Fruit fly (Drosophila melanogaster) whole organism, wandering third instar larva: ENCODE results near the gene eIF5B.
A peak's percentile ranks its signal among the peaks of the same experiment; 100 is the strongest.

Source experiments
- Abd-B ChIP-seq: fragments of >200 bp; optimal IDR thresholded peaks from 2 replicates; lab custom pipeline; 2017; ENCODE audit warnings: missing biosample characterization, missing genetic modification characterization
- CG32264 ChIP-seq: fragments of 200-800 bp; sonication (Bioruptor generic); optimal IDR thresholded peaks from 2 replicates; lab custom pipeline; 2016; ENCODE audit warnings: missing biosample characterization, missing genetic modification characterization
- CG9705 ChIP-seq: fragments of 200-800 bp; sonication (Bioruptor generic); optimal IDR thresholded peaks from 2 replicates; lab custom pipeline; 2018; ENCODE audit warnings: missing biosample characterization, mild to moderate bottlenecking, missing genetic modification characterization
- CrebA ChIP-seq: fragments of 200-800 bp; sonication (Bioruptor generic); optimal IDR thresholded peaks from 2 replicates; lab custom pipeline; 2016; ENCODE audit warnings: missing biosample characterization, mild to moderate bottlenecking, missing genetic modification characterization, borderline replicate concordance
- Dfd ChIP-seq: fragments of >200 bp; optimal IDR thresholded peaks from 2 replicates; lab custom pipeline; 2017; ENCODE audit warnings: missing biosample characterization, missing genetic modification characterization
- Dif ChIP-seq: fragments of 200-275, 200-300 bp; sonication (Bioruptor generic); optimal IDR thresholded peaks from 2 replicates; lab custom pipeline; 2018; ENCODE audit warnings: missing biosample characterization, missing genetic modification characterization; ENCODE audit not compliant: partially characterized antibody
- GATAd ChIP-seq: sonication (Bioruptor generic); optimal IDR thresholded peaks from 2 replicates; lab custom pipeline; 2016; ENCODE audit warnings: missing biosample characterization, missing genetic modification characterization
- HLH106 ChIP-seq: fragments of 200-800 bp; optimal IDR thresholded peaks from 3 replicates; lab custom pipeline; 2019; ENCODE audit warnings: missing biosample characterization, mild to moderate bottlenecking, missing genetic modification characterization, moderate library complexity
- Hnf4 ChIP-seq: fragments of 200-800 bp; sonication (Bioruptor generic); optimal IDR thresholded peaks from 2 replicates; lab custom pipeline; 2016; ENCODE audit warnings: missing biosample characterization, mild to moderate bottlenecking, missing genetic modification characterization
- Hr78 ChIP-seq: fragments of >200 bp; optimal IDR thresholded peaks from 2 replicates; lab custom pipeline; 2017; ENCODE audit warnings: missing biosample characterization, missing genetic modification characterization
- Hr83 ChIP-seq: fragments of 200-300 bp; sonication (Bioruptor generic); optimal IDR thresholded peaks from 2 replicates; lab custom pipeline; 2016; ENCODE audit warnings: missing biosample characterization, mild to moderate bottlenecking, missing genetic modification characterization, moderate library complexity; ENCODE audit not compliant: poor library complexity, severe bottlenecking
- Jra ChIP-seq: sonication (Bioruptor generic); optimal IDR thresholded peaks from 2 replicates; lab custom pipeline; 2016; ENCODE audit warnings: missing biosample characterization, missing genetic modification characterization
- Mio ChIP-seq: sonication (Bioruptor generic); optimal IDR thresholded peaks from 2 replicates; lab custom pipeline; 2016; ENCODE audit warnings: missing biosample characterization, missing genetic modification characterization
- Myc ChIP-seq: fragments of >200 bp; optimal IDR thresholded peaks from 2 replicates; lab custom pipeline; 2017
- N ChIP-seq: fragments of >200 bp; optimal IDR thresholded peaks from 2 replicates; lab custom pipeline; 2018; ENCODE audit warnings: missing biosample characterization, missing external identifiers, missing genetic modification characterization
- OdsH ChIP-seq: fragments of 200-800 bp; sonication (Bioruptor generic); optimal IDR thresholded peaks from 2 replicates; lab custom pipeline; 2016; ENCODE audit warnings: missing biosample characterization, mild to moderate bottlenecking, missing genetic modification characterization
- Rel ChIP-seq, 2 experiments: fragments of 200-800 bp; sonication (Bioruptor generic) in 1 of 2; optimal IDR thresholded peaks; 2 replicates in 1 of 2; 3 replicates in 1 of 2; lab custom pipeline; 2016 to 2019; ENCODE audit warnings: mild to moderate bottlenecking in 2 of 2, missing biosample characterization in 2 of 2, missing genetic modification characterization in 2 of 2, moderate library complexity in 1 of 2
- Sp1 ChIP-seq: fragments of 200-800 bp; sonication (Bioruptor generic); optimal IDR thresholded peaks from 3 replicates; lab custom pipeline; 2019; ENCODE audit warnings: missing biosample characterization, mild to moderate bottlenecking, missing genetic modification characterization, moderate library complexity
- Vsx2 ChIP-seq: fragments of 200-300, 225-300 bp; sonication (Bioruptor generic); optimal IDR thresholded peaks from 2 replicates; lab custom pipeline; 2018; ENCODE audit warnings: missing biosample characterization, missing genetic modification characterization; ENCODE audit not compliant: partially characterized antibody
- br ChIP-seq: fragments of 200-800 bp; sonication (Bioruptor generic); optimal IDR thresholded peaks from 2 replicates; lab custom pipeline; 2016; ENCODE audit warnings: missing biosample characterization, missing genetic modification characterization
- brk ChIP-seq: fragments of 200-800 bp; sonication (Bioruptor generic); optimal IDR thresholded peaks from 2 replicates; lab custom pipeline; 2016; ENCODE audit warnings: missing biosample characterization, mild to moderate bottlenecking, missing genetic modification characterization
- dl ChIP-seq, 2 experiments: fragments of 175-275, 200-275 bp in 1 of 2; fragments of 200-275 bp in 1 of 2; sonication (Bioruptor generic); optimal IDR thresholded peaks; lab custom pipeline; 2018; ENCODE audit warnings: mild to moderate bottlenecking in 2 of 2, missing biosample characterization in 2 of 2, missing genetic modification characterization in 2 of 2, moderate library complexity in 2 of 2; ENCODE audit not compliant: partially characterized antibody in 2 of 2, insufficient read depth in 1 of 2
- dmrt93B ChIP-seq: fragments of 200-800 bp; sonication (Bioruptor generic); optimal IDR thresholded peaks from 2 replicates; lab custom pipeline; 2018; ENCODE audit warnings: missing biosample characterization, mild to moderate bottlenecking, missing genetic modification characterization
- dsf ChIP-seq: sonication (Bioruptor generic); optimal IDR thresholded peaks from 2 replicates; lab custom pipeline; 2016; ENCODE audit warnings: missing biosample characterization, missing genetic modification characterization, borderline replicate concordance
- ey ChIP-seq: fragments of 200-800 bp; sonication (Bioruptor generic); optimal IDR thresholded peaks from 2 replicates; lab custom pipeline; 2016; ENCODE audit warnings: missing biosample characterization, missing genetic modification characterization
- foxo ChIP-seq, 2 experiments: fragments of 200-800 bp; sonication (Bioruptor generic); optimal IDR thresholded peaks; 2 replicates in 1 of 2; 3 replicates in 1 of 2; lab custom pipeline; 2016 to 2017; ENCODE audit warnings: missing biosample characterization in 2 of 2, missing genetic modification characterization in 2 of 2
- fru ChIP-seq: fragments of 200-800 bp; sonication (Bioruptor generic); optimal IDR thresholded peaks from 3 replicates; lab custom pipeline; 2016; ENCODE audit warnings: missing biosample characterization, mild to moderate bottlenecking, missing genetic modification characterization
- h ChIP-seq: fragments of 200-800 bp; sonication (Bioruptor generic); optimal IDR thresholded peaks from 3 replicates; lab custom pipeline; 2016; ENCODE audit warnings: missing biosample characterization, mild to moderate bottlenecking, missing genetic modification characterization
- jim ChIP-seq: fragments of 175-275, 200-325 bp; sonication (Bioruptor generic); optimal IDR thresholded peaks from 2 replicates; lab custom pipeline; 2016; ENCODE audit warnings: missing biosample characterization, mild to moderate bottlenecking, missing genetic modification characterization
- lola ChIP-seq: fragments of >200 bp; optimal IDR thresholded peaks from 2 replicates; lab custom pipeline; 2017; ENCODE audit warnings: missing biosample characterization, missing genetic modification characterization
- pan ChIP-seq: fragments of >200 bp; optimal IDR thresholded peaks from 2 replicates; lab custom pipeline; 2017
- psq ChIP-seq: fragments of 200-800 bp; sonication (Bioruptor generic); optimal IDR thresholded peaks from 3 replicates; lab custom pipeline; 2017; ENCODE audit warnings: missing biosample characterization, mild to moderate bottlenecking, missing genetic modification characterization, moderate library complexity
- rgr ChIP-seq: fragments of 200-800 bp; sonication (Bioruptor generic); optimal IDR thresholded peaks from 3 replicates; lab custom pipeline; 2016; ENCODE audit warnings: missing biosample characterization, mild to moderate bottlenecking, missing genetic modification characterization
- sage ChIP-seq: fragments of 200-800 bp; sonication (Bioruptor generic); optimal IDR thresholded peaks from 2 replicates; lab custom pipeline; 2016; ENCODE audit warnings: missing biosample characterization, mild to moderate bottlenecking, missing genetic modification characterization
- sv ChIP-seq: fragments of 200-800 bp; sonication (Bioruptor generic); optimal IDR thresholded peaks from 3 replicates; lab custom pipeline; 2016; ENCODE audit warnings: missing biosample characterization, missing genetic modification characterization
- tai ChIP-seq: sonication (Bioruptor generic); optimal IDR thresholded peaks from 2 replicates; lab custom pipeline; 2016; ENCODE audit warnings: missing biosample characterization, missing genetic modification characterization
- usp ChIP-seq: fragments of >200 bp; optimal IDR thresholded peaks from 2 replicates; lab custom pipeline; 2017; ENCODE audit warnings: missing biosample characterization, missing genetic modification characterization
- woc ChIP-seq: sonication (Bioruptor generic); optimal IDR thresholded peaks from 2 replicates; lab custom pipeline; 2016; ENCODE audit warnings: missing biosample characterization, mild to moderate bottlenecking, missing genetic modification characterization

The eIF5B gene

DNA sequence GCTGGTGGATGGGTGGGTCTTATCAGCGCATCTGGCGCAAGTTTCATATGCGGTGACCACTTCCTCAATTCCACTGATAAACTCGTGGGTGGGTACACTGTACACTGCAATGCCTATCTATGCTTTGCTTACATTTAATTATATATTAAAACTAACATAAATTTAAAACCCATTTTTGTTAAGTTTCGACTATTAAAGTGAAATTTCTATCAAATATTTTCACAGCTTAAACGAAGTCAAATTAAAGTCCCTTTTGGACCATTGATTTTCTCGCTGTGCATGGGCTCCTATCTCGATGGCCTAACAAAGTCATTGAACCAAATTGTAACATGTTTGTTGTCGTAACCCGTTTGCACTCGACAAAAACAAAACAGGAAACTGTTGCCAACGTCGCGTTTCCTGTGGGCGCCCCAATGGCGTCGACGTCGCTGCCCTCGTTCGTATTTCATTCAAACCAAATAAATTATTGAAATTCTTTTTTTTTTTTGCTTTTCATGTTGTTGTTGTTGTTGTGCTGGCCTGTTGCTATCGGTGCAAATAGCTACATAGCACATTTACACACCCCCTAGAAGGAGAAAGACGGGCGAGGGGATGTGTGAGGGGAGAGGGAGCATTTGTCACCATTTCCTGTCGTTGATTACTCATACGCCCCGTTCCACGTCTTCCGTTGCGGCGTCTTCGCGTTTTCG lies 28.0 kb downstream of the eIF5B start:
- TF ChIP-seq Sp1 (GFP tag; lab: Kevin White, UChicago) (peak; percentile 82), Dif (GFP tag; lab: Kevin White, UChicago) (no peak), OdsH (peak; percentile 77), dmrt93B (GFP tag; lab: Kevin White, UChicago) (peak; percentile 60), Vsx2 (GFP tag; lab: Kevin White, UChicago) (no peak), HLH106 (peak; percentile 79), GATAd (no peak), dl (GFP tag; optimal IDR thresholded peaks at IDR 0.05; lab: Kevin White, UChicago; ENCODE audit: insufficient read depth in 1 of 2, partially characterized antibody in 2 of 2) (no peak), CG9705 (GFP tag; lab: Kevin White, UChicago) (peak; percentile 8), Mio (no peak), CrebA (GFP tag; lab: Kevin White, UChicago) (no peak), h (GFP tag; lab: Kevin White, UChicago) (peak; percentile 82), woc (no peak), Rel (GFP tag; optimal IDR thresholded peaks at IDR 0.05; lab: Kevin White, UChicago) (no peak), Rel (tag; optimal IDR thresholded peaks at IDR 0.05; lab: Kevin White, UChicago) (peak; percentile 15), Dfd (GFP tag; lab: Kevin White, UChicago) (no peak), Hnf4 (peak; percentile 60), tai (GFP tag; lab: Kevin White, UChicago) (peak; percentile 56), sage (GFP tag; lab: Kevin White, UChicago) (peak; percentile 74), dsf (no peak), jim (GFP tag; lab: Kevin White, UChicago) (no peak), rgr (GFP tag; lab: Kevin White, UChicago) (peak; percentile 85), ey (GFP tag; lab: Kevin White, UChicago) (peak; percentile 71), br (peak; percentile 63), Jra (peak; percentile 9), usp (GFP tag; lab: Kevin White, UChicago) (no peak), sv (GFP tag; lab: Kevin White, UChicago) (peak; percentile 62), pan (lab: Kevin White, UChicago) (no peak), lola (GFP tag; lab: Kevin White, UChicago) (no peak), N (GFP tag; lab: Kevin White, UChicago) (no peak), Abd-B (GFP tag; lab: Kevin White, UChicago) (no peak), psq (GFP tag; lab: Kevin White, UChicago) (peak; percentile 74), Myc (no peak), fru (GFP tag; lab: Kevin White, UChicago) (peak; percentile 77), brk (GFP tag; lab: Kevin White, UChicago) (peak; percentile 51), CG32264 (no peak), Hr78 (no peak), Hr83 (GFP tag; lab: Kevin White, UChicago) (no peak), foxo (GFP tag; optimal IDR thresholded peaks at IDR 0.05; lab: Kevin White, UChicago) (peak in 1 of 2 experiments; percentile 85)
- TF ChIP-seq, all 38 proteins: peak for 19

dm6 chr3L:3431061-3431648 lies 29.6 kb downstream of the eIF5B start:
- no peak for TF ChIP-seq foxo (GFP tag; optimal IDR thresholded peaks at IDR 0.05; lab: Kevin White, UChicago)
- TF ChIP-seq br = no peak
- no peak for TF ChIP-seq Abd-B (GFP tag; lab: Kevin White, UChicago)
- TF ChIP-seq Vsx2 (GFP tag; lab: Kevin White, UChicago) = no peak
- no peak for TF ChIP-seq Sp1 (GFP tag; lab: Kevin White, UChicago)
- no peak for TF ChIP-seq jim (GFP tag; lab: Kevin White, UChicago)
- TF ChIP-seq HLH106 = no peak
